Worm (Caenorhabditis elegans) whole organism, mixed stage, embryonic: ENCODE results near the gene C29E4.11.

ENCODE experiments used
- mab-5 ChIP-seq: fragments of 150-350 bp; optimal IDR thresholded peaks from 2 replicates; lab custom pipeline; 2014; ENCODE audit warnings: missing biosample characterization, missing genetic modification characterization
- nhr-237 ChIP-seq: fragments of 150-350 bp; optimal IDR thresholded peaks from 2 replicates; lab custom pipeline; 2014; ENCODE audit warnings: missing biosample characterization, missing genetic modification characterization
- nhr-28 ChIP-seq: fragments of 150-350 bp; optimal IDR thresholded peaks from 2 replicates; lab custom pipeline; 2014; ENCODE audit warnings: missing biosample characterization, missing genetic modification characterization
- snpc-4 ChIP-seq: fragments of 150-350 bp; optimal IDR thresholded peaks from 2 replicates; lab custom pipeline; 2014; ENCODE audit warnings: missing biosample characterization, missing genetic modification characterization

- TF ChIP-seq nhr-28 (tag; lab: Kevin White, UChicago) (no peak), mab-5 (tag; lab: Kevin White, UChicago) (no peak), snpc-4 (tag; lab: Kevin White, UChicago) (no peak), nhr-237 (tag; lab: Kevin White, UChicago) (no peak)
Measured at ce11 chrIII:7913488-7913887, 44.4 kb downstream of the C29E4.11 start, which contains the start of gene ZK688.12.
